Fruit fly (Drosophila melanogaster): Measurements from ENCODE around the gene CG11983.
A peak's percentile ranks its signal among the peaks of the same experiment; 100 is the strongest.

Gene CG11983

DNA sequence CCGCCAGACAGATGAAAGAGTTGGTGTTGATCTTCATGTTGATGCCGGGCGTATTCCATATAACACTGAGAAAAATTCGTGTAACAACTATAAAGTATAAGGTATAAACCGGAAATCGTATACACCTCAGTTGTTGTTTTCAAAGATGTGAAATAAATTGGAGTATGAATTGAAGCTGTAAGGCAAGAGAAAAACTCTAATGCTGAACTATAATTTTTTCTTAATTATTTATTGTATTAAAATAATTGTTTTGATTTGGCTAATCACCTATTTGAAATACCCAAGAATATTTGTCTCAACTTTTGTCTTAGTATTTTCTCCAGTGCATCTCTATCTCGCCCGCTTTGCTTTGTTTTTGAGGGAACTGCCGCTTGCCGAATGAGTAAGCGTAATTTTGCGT, 47.8 kb upstream of the CG11983 start (continued):
- TF ChIP-seq Hr39 (optimal IDR thresholded peaks at IDR 0.05): no peak
- TF ChIP-seq CG7987 (GFP tag; optimal IDR thresholded peaks at IDR 0.05): no peak
- TF ChIP-seq CG30431 (GFP tag; optimal IDR thresholded peaks at IDR 0.05): no peak
- TF ChIP-seq tx (GFP tag; optimal IDR thresholded peaks at IDR 0.05): no peak
- TF ChIP-seq psq (GFP tag; optimal IDR thresholded peaks at IDR 0.05): no peak
- peak; percentile 38; the same call in 1 of the 2 replicates for TF ChIP-seq ranshi (GFP tag; IDR thresholded peaks at IDR 0.05)
- no peak for TF ChIP-seq tup (GFP tag; optimal IDR thresholded peaks at IDR 0.05)
- TF ChIP-seq PHDP (tag; optimal IDR thresholded peaks at IDR 0.05): peak; percentile 61
- no peak for TF ChIP-seq nom (GFP tag; optimal IDR thresholded peaks at IDR 0.05)
- TF ChIP-seq wek (GFP tag; optimal IDR thresholded peaks at IDR 0.05): no peak
- no peak for TF ChIP-seq Fer2 (tag; optimal IDR thresholded peaks at IDR 0.05)
- TF ChIP-seq Dref (GFP tag; IDR thresholded peaks at IDR 0.05): no peak
- TF ChIP-seq lilli (GFP tag; optimal IDR thresholded peaks at IDR 0.05): no peak
- no peak for TF ChIP-seq CrebB (tag; optimal IDR thresholded peaks at IDR 0.05)
- TF ChIP-seq gsb-n (tag; optimal IDR thresholded peaks at IDR 0.05): no peak
- TF ChIP-seq Hmx (GFP tag; optimal IDR thresholded peaks at IDR 0.05): no peak
- no peak for TF ChIP-seq CG16813 (GFP tag; IDR thresholded peaks at IDR 0.05; ENCODE audit: partially characterized antibody)
- TF ChIP-seq bsh (GFP tag; optimal IDR thresholded peaks at IDR 0.05): peak in 1 of 2 experiments; percentile 64
- 0 out of 3 replicates have a peak, but pooled peaks have one; percentile 39 for TF ChIP-seq ase (GFP tag; IDR thresholded peaks at IDR 0.05)
- TF ChIP-seq NFAT (GFP tag; IDR thresholded peaks at IDR 0.05): no peak
- no peak for TF ChIP-seq sug (tag; optimal IDR thresholded peaks at IDR 0.05)
- TF ChIP-seq Dbx (GFP tag; IDR thresholded peaks at IDR 0.05): no peak
- TF ChIP-seq CG10366 (GFP tag; IDR thresholded peaks at IDR 0.05): peak; percentile 41
- no peak for TF ChIP-seq fru (optimal IDR thresholded peaks at IDR 0.05)
- TF ChIP-seq emc (GFP tag; optimal IDR thresholded peaks at IDR 0.05): no peak
- TF ChIP-seq CG4820 (GFP tag; optimal IDR thresholded peaks at IDR 0.05): peak; percentile 48
- peak; percentile 74 for TF ChIP-seq CG15269 (tag; optimal IDR thresholded peaks at IDR 0.05)
- TF ChIP-seq schlank (tag; optimal IDR thresholded peaks at IDR 0.05): no peak
- TF ChIP-seq CG10543 (GFP tag; optimal IDR thresholded peaks at IDR 0.05): no peak
- TF ChIP-seq Dll (GFP tag; IDR thresholded peaks at IDR 0.05; ENCODE audit: partially characterized antibody): no peak
- TF ChIP-seq Dek (tag; optimal IDR thresholded peaks at IDR 0.05): peak; percentile 26
- TF ChIP-seq CG4282 (GFP tag; optimal IDR thresholded peaks at IDR 0.05): no peak
- TF ChIP-seq CG9609 (GFP tag; optimal IDR thresholded peaks at IDR 0.05): no peak
- 0 out of 2 replicates have a peak, but pooled peaks have one; percentile 30 for TF ChIP-seq peb (GFP tag; IDR thresholded peaks at IDR 0.05)
- TF ChIP-seq ttk (GFP tag; IDR thresholded peaks at IDR 0.05): peak; percentile 49; the same call in 1 of the 2 replicates
- TF ChIP-seq Kr (GFP tag; optimal IDR thresholded peaks at IDR 0.05): no peak
- TF ChIP-seq CG8290 (GFP tag; optimal IDR thresholded peaks at IDR 0.05): no peak
- TF ChIP-seq CG8290 (tag; optimal IDR thresholded peaks at IDR 0.05): no peak
- no peak for TF ChIP-seq sens-2 (GFP tag; IDR thresholded peaks at IDR 0.05)
- 0 out of 2 replicates have a peak, but pooled peaks have one; percentile 16 for TF ChIP-seq ro (GFP tag; IDR thresholded peaks at IDR 0.05)
- TF ChIP-seq CG1647 (GFP tag; optimal IDR thresholded peaks at IDR 0.05): no peak
- TF ChIP-seq br (optimal IDR thresholded peaks at IDR 0.05): no peak
- peak; percentile 33; the same call in 1 of the 2 replicates for TF ChIP-seq gsb (GFP tag; IDR thresholded peaks at IDR 0.05)
- TF ChIP-seq HLHmδ (GFP tag; optimal IDR thresholded peaks at IDR 0.05): no peak
- TF ChIP-seq kay (GFP tag; optimal IDR thresholded peaks at IDR 0.05): no peak
- TF ChIP-seq Lpt (GFP tag; optimal IDR thresholded peaks at IDR 0.05): no peak
- peak; percentile 47 for TF ChIP-seq fd96Cb (tag; optimal IDR thresholded peaks at IDR 0.05)
- TF ChIP-seq CG7839 (tag; optimal IDR thresholded peaks at IDR 0.05): peak; percentile 74
- peak; percentile 40 for TF ChIP-seq oc (tag; optimal IDR thresholded peaks at IDR 0.05)
- TF ChIP-seq Nf-YC (tag; optimal IDR thresholded peaks at IDR 0.05): no peak
- TF ChIP-seq inv (GFP tag; IDR thresholded peaks at IDR 0.05; ENCODE audit: partially characterized antibody): no peak
- peak; percentile 50 for TF ChIP-seq salm (tag; optimal IDR thresholded peaks at IDR 0.05)
- peak; percentile 56 for TF ChIP-seq Ptx1 (GFP tag; IDR thresholded peaks at IDR 0.05)

Measured in whole organism, embryonic.